Fruit fly (Drosophila melanogaster) whole organism, embryonic: ENCODE data around the gene RAF2.

Experiments used
- ATbp ChIP-seq: fragments of 200-800 bp; sonication (Bioruptor generic); optimal IDR thresholded peaks from 2 replicates; lab custom pipeline; 2017; ENCODE audit warnings: missing biosample characterization, mild to moderate bottlenecking, missing genetic modification characterization, missing genetic modification reagents
- Atf6 ChIP-seq: fragments of 200-800 bp; sonication (Bioruptor generic); IDR thresholded peaks from 2 replicates; pipeline ENCODE4 v1.3.6; 2022; ENCODE audit warnings: missing biosample characterization, missing genetic modification characterization
- Bgb ChIP-seq: fragments of 200-800 bp; sonication (Bioruptor generic); IDR thresholded peaks from 2 replicates; pipeline ENCODE4 v1.3.6; 2022; ENCODE audit warnings: missing biosample characterization, missing genetic modification characterization; ENCODE audit not compliant: partially characterized antibody
- CG10321 ChIP-seq: fragments of 200-800 bp; sonication (Bioruptor generic); IDR thresholded peaks from 2 replicates; pipeline ENCODE4 v1.3.6; 2022; ENCODE audit warnings: missing biosample characterization, missing genetic modification characterization
- CG11695 ChIP-seq: fragments of 200-800 bp; sonication (Bioruptor generic); IDR thresholded peaks from 3 replicates; pipeline ENCODE4 v1.3.6; 2022; ENCODE audit warnings: missing biosample characterization, missing genetic modification characterization
- CG13123 ChIP-seq: fragments of 200-800 bp; sonication (Bioruptor generic); optimal IDR thresholded peaks from 2 replicates; lab custom pipeline; 2016; ENCODE audit warnings: missing biosample characterization, missing genetic modification characterization
- CG13287 ChIP-seq: fragments of 200-800 bp; sonication (Bioruptor generic); IDR thresholded peaks from 2 replicates; pipeline ENCODE4 v1.3.6; 2022; ENCODE audit warnings: missing biosample characterization, missing genetic modification characterization; ENCODE audit not compliant: partially characterized antibody
- CG14860 ChIP-seq: fragments of 200-800 bp; sonication (Bioruptor generic); IDR thresholded peaks from 3 replicates; pipeline ENCODE4 v1.3.6; 2022; ENCODE audit warnings: missing biosample characterization, missing genetic modification characterization; ENCODE audit not compliant: partially characterized antibody
- CG1603 ChIP-seq: fragments of 200-800 bp; sonication (Bioruptor generic); optimal IDR thresholded peaks from 2 replicates; lab custom pipeline; 2019; ENCODE audit warnings: missing biosample characterization, mild to moderate bottlenecking, missing genetic modification characterization, moderate library complexity
- CG16815 ChIP-seq: fragments of 200-800 bp; sonication (Bioruptor generic); optimal IDR thresholded peaks from 3 replicates; lab custom pipeline; 2017; ENCODE audit warnings: missing biosample characterization, mild to moderate bottlenecking, missing genetic modification characterization
- CG17361 ChIP-seq: fragments of 200-800 bp; sonication (Bioruptor generic); IDR thresholded peaks from 3 replicates; pipeline ENCODE4 v1.3.6; 2022; ENCODE audit warnings: missing biosample characterization, missing genetic modification characterization
- CG17912 ChIP-seq: fragments of 200-800 bp; sonication (Bioruptor generic); optimal IDR thresholded peaks from 2 replicates; lab custom pipeline; 2018; ENCODE audit warnings: missing biosample characterization, mild to moderate bottlenecking, missing genetic modification characterization
- CG3281 ChIP-seq: fragments of 200-800 bp; sonication (Bioruptor generic); optimal IDR thresholded peaks from 3 replicates; lab custom pipeline; 2017; ENCODE audit warnings: missing biosample characterization, mild to moderate bottlenecking, missing genetic modification characterization
- CG34422 ChIP-seq: fragments of 200-800 bp; sonication (Bioruptor generic); IDR thresholded peaks from 3 replicates; pipeline ENCODE4 v1.3.6; 2022; ENCODE audit warnings: missing biosample characterization, missing genetic modification characterization
- CG4360 ChIP-seq: fragments of 200-800 bp; sonication (Bioruptor generic); IDR thresholded peaks from 2 replicates; pipeline ENCODE4 v1.3.6; 2022; ENCODE audit warnings: missing biosample characterization, missing genetic modification characterization
- CG43689 ChIP-seq: fragments of 200-800 bp; sonication (Bioruptor generic); IDR thresholded peaks from 2 replicates; pipeline ENCODE4 v1.3.6; 2022; ENCODE audit warnings: missing biosample characterization, missing genetic modification characterization
- CG6654 ChIP-seq: fragments of 200-800 bp; sonication (Bioruptor generic); optimal IDR thresholded peaks from 2 replicates; lab custom pipeline; 2017; ENCODE audit warnings: missing biosample characterization, mild to moderate bottlenecking, missing genetic modification characterization
- CG6791 ChIP-seq: fragments of 200-800 bp; sonication (Bioruptor generic); IDR thresholded peaks from 3 replicates; pipeline ENCODE4 v1.3.6; 2022; ENCODE audit warnings: missing biosample characterization, missing genetic modification characterization; ENCODE audit not compliant: partially characterized antibody
- CG7839 ChIP-seq: fragments of 200-800 bp; sonication (Bioruptor generic); optimal IDR thresholded peaks from 3 replicates; lab custom pipeline; 2018; ENCODE audit warnings: missing biosample characterization, mild to moderate bottlenecking, missing genetic modification characterization, moderate library complexity
- CG8281 ChIP-seq: fragments of 200-800 bp; sonication (Bioruptor generic); optimal IDR thresholded peaks from 2 replicates; lab custom pipeline; 2018; ENCODE audit warnings: missing biosample characterization, mild to moderate bottlenecking, missing genetic modification characterization, moderate library complexity
- Dek ChIP-seq: fragments of 200-800 bp; sonication (Bioruptor generic); optimal IDR thresholded peaks from 3 replicates; lab custom pipeline; 2019; ENCODE audit warnings: missing biosample characterization, mild to moderate bottlenecking, missing genetic modification characterization, moderate library complexity
- Dfd ChIP-seq, 2 experiments: fragments of >200 bp; optimal IDR thresholded peaks; 2 replicates each; lab custom pipeline; 2017; ENCODE audit warnings: missing biosample characterization in 2 of 2, missing genetic modification characterization in 2 of 2
- Dp ChIP-seq: fragments of 200-800 bp; sonication (Bioruptor generic); optimal IDR thresholded peaks from 2 replicates; lab custom pipeline; 2018; ENCODE audit warnings: missing biosample characterization, mild to moderate bottlenecking, missing genetic modification characterization, moderate library complexity
- Hr3 ChIP-seq: fragments of 200-800 bp; sonication (Bioruptor generic); optimal IDR thresholded peaks from 3 replicates; lab custom pipeline; 2016; ENCODE audit warnings: missing biosample characterization, missing genetic modification characterization
- Jarid2 ChIP-seq: fragments of 200-800 bp; sonication (Bioruptor generic); optimal IDR thresholded peaks from 3 replicates; lab custom pipeline; 2017; ENCODE audit warnings: mild to moderate bottlenecking, missing biosample characterization, missing genetic modification reagents, missing genetic modification characterization
- Mad ChIP-seq: fragments of 200-800 bp; sonication (Bioruptor generic); optimal IDR thresholded peaks from 2 replicates; lab custom pipeline; 2016; ENCODE audit warnings: missing biosample characterization, missing genetic modification characterization
- Med ChIP-seq: fragments of 200-800 bp; sonication (Bioruptor generic); peaks from one replicate; lab custom pipeline; 2016; ENCODE audit warnings: missing biosample characterization, missing genetic modification characterization, mild to moderate bottlenecking, inconsistent platforms, moderate library complexity
- Nf-YA ChIP-seq: fragments of 200-800 bp; sonication (Bioruptor generic); IDR thresholded peaks from 2 replicates; pipeline ENCODE4 v1.3.6; 2022; ENCODE audit warnings: missing biosample characterization, missing genetic modification characterization
- Opbp ChIP-seq: fragments of 200-800 bp; sonication (Bioruptor generic); IDR thresholded peaks from 3 replicates; pipeline ENCODE4 v1.3.6; 2022; ENCODE audit warnings: missing biosample characterization, missing genetic modification characterization; ENCODE audit not compliant: partially characterized antibody
- Scr ChIP-seq: fragments of 200-800 bp; sonication (Bioruptor generic); IDR thresholded peaks from 2 replicates; pipeline ENCODE4 v1.3.6; 2022; ENCODE audit warnings: missing biosample characterization, missing genetic modification characterization; ENCODE audit not compliant: partially characterized antibody
- Sox100B ChIP-seq: fragments of 200-800 bp; sonication (Bioruptor generic); optimal IDR thresholded peaks from 3 replicates; lab custom pipeline; 2018; ENCODE audit warnings: missing biosample characterization, mild to moderate bottlenecking, missing genetic modification characterization
- az2 ChIP-seq: fragments of 200-800 bp; sonication (Bioruptor generic); optimal IDR thresholded peaks from 3 replicates; lab custom pipeline; 2016; ENCODE audit warnings: missing biosample characterization, missing genetic modification characterization
- chinmo ChIP-seq: fragments of 200-800 bp; sonication (Bioruptor generic); IDR thresholded peaks from 4 replicates; pipeline ENCODE4 v1.3.6; 2022; ENCODE audit warnings: missing biosample characterization, missing genetic modification characterization; ENCODE audit not compliant: partially characterized antibody
- crp ChIP-seq, 2 experiments: fragments of 200-800 bp; sonication (Bioruptor generic); optimal IDR thresholded peaks; 2 replicates in 1 of 2; 3 replicates in 1 of 2; lab custom pipeline; 2017; ENCODE audit warnings: missing biosample characterization in 2 of 2, missing genetic modification characterization in 2 of 2, mild to moderate bottlenecking in 1 of 2, moderate library complexity in 1 of 2
- cwo ChIP-seq: fragments of 200-800 bp; sonication (Bioruptor generic); optimal IDR thresholded peaks from 3 replicates; lab custom pipeline; 2017; ENCODE audit warnings: missing biosample characterization, missing genetic modification characterization, mild to moderate bottlenecking, moderate library complexity, missing genetic modification reagents
- en ChIP-seq: fragments of 200-800 bp; sonication (Bioruptor generic); optimal IDR thresholded peaks from 2 replicates; lab custom pipeline; 2016; ENCODE audit warnings: missing biosample characterization, missing genetic modification characterization
- eve ChIP-seq, 2 experiments: fragments of >200 bp; optimal IDR thresholded peaks; 2 replicates each; lab custom pipeline; 2017; ENCODE audit warnings: missing biosample characterization in 2 of 2, missing genetic modification characterization in 2 of 2
- exex ChIP-seq: fragments of 200-800 bp; sonication (Bioruptor generic); optimal IDR thresholded peaks from 4 replicates; lab custom pipeline; 2018; ENCODE audit warnings: missing biosample characterization, mild to moderate bottlenecking, missing genetic modification characterization, moderate library complexity
- fd102C ChIP-seq: fragments of 200-800 bp; sonication (Bioruptor generic); optimal IDR thresholded peaks from 2 replicates; lab custom pipeline; 2018; ENCODE audit warnings: missing biosample characterization, mild to moderate bottlenecking, missing genetic modification characterization, moderate library complexity
- jigr1 ChIP-seq: fragments of 200-800 bp; sonication (Bioruptor generic); IDR thresholded peaks from 3 replicates; pipeline ENCODE4 v1.3.6; 2022; ENCODE audit warnings: missing biosample characterization, missing genetic modification characterization
- kni ChIP-seq: fragments of 200-800 bp; sonication (Bioruptor generic); optimal IDR thresholded peaks from 3 replicates; lab custom pipeline; 2017; ENCODE audit warnings: mild to moderate bottlenecking, missing biosample characterization, missing genetic modification reagents, missing genetic modification characterization
- ranshi ChIP-seq: fragments of 200-800 bp; sonication (Bioruptor generic); IDR thresholded peaks from 2 replicates; pipeline ENCODE4 v1.3.6; 2022; ENCODE audit warnings: missing biosample characterization, missing genetic modification characterization
- sug ChIP-seq: fragments of 200-800 bp; optimal IDR thresholded peaks from 2 replicates; lab custom pipeline; 2019; ENCODE audit warnings: missing biosample characterization, mild to moderate bottlenecking, missing genetic modification characterization, moderate library complexity
- tll ChIP-seq, 2 experiments: fragments of 200-800 bp in 1 of 2; fragments of >200 bp in 1 of 2; sonication (Bioruptor generic) in 1 of 2; optimal IDR thresholded peaks; 2 replicates each; lab custom pipeline; 2017 to 2019; ENCODE audit warnings: missing biosample characterization in 2 of 2, missing genetic modification characterization in 2 of 2, mild to moderate bottlenecking in 1 of 2, moderate library complexity in 1 of 2
- tx ChIP-seq: fragments of 200-800 bp; sonication (Bioruptor generic); optimal IDR thresholded peaks from 2 replicates; lab custom pipeline; 2016; ENCODE audit warnings: missing biosample characterization, missing genetic modification characterization
- unc-4 ChIP-seq: fragments of 200-800 bp; sonication (Bioruptor generic); IDR thresholded peaks from 2 replicates; pipeline ENCODE4 v1.3.6; 2022; ENCODE audit warnings: missing biosample characterization, missing genetic modification characterization; ENCODE audit not compliant: partially characterized antibody
- wek ChIP-seq: fragments of 200-800 bp; sonication (Bioruptor generic); optimal IDR thresholded peaks from 3 replicates; lab custom pipeline; 2018; ENCODE audit warnings: missing biosample characterization, mild to moderate bottlenecking, missing genetic modification characterization, moderate library complexity
- z ChIP-seq: fragments of 200-800 bp; sonication (Bioruptor generic); IDR thresholded peaks from 3 replicates; pipeline ENCODE4 v1.3.6; 2022; ENCODE audit warnings: missing biosample characterization, missing genetic modification characterization

The RAF2 gene

DNA sequence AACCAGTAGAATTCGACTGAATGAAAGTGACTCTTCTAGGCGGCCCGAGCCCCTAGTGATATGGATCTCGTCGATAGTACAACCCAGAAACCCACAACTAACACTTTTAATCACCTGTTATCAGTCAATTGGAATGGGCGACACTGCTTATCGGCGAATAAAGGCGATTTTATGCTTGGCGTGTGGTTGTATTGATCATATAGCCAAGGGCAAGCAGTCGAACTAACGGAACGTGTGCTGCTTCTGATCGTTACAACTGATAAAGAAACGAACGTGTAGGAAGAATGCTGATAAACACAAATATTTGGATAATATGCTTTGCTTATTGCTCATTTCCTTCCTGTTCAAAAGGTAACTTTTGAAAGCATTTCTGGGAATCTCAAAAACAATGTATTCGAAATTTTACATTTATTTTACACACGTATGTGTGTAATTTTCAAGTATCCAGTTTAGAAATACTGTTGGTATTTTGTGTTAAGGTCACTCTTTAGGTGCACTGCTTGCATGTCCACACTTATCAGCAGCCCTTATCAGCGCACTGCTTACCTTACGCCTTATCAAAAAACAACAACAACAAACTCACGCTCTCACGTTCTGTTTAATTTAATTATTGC, 4.8 kb upstream of the RAF2 start, which contains the start of gene Agpat4 (continued):
- TF ChIP-seq Dp (GFP tag; lab: Kevin White, UChicago) (peak; percentile 48), tx (GFP tag; lab: Kevin White, UChicago) (no peak), CG6654 (GFP tag; lab: Kevin White, UChicago) (no peak), CG17361 (no peak; the same call in 2 of the 3 replicates), CG16815 (GFP tag; lab: Kevin White, UChicago) (no peak), eve (GFP tag; optimal IDR thresholded peaks at IDR 0.05; lab: Kevin White, UChicago) (no peak), CG1603 (tag; lab: Kevin White, UChicago) (peak; percentile 37), crp (GFP tag; optimal IDR thresholded peaks at IDR 0.05; lab: Kevin White, UChicago) (peak in 1 of 2 experiments; percentile 74), Sox100B (GFP tag; lab: Kevin White, UChicago) (no peak), ranshi (GFP tag; lab: Robert Waterston, UW) (no peak), CG8281 (tag; lab: Kevin White, UChicago) (no peak), cwo (GFP tag; lab: Kevin White, UChicago) (peak; percentile 85), chinmo (GFP tag; lab: Robert Waterston, UW) (0 out of 4 replicates have a peak, but pooled peaks have one; percentile 39), CG10321 (GFP tag; lab: Robert Waterston, UW) (no peak), CG6791 (no peak), kni (peak; percentile 14), Opbp (GFP tag; lab: Robert Waterston, UW) (peak; percentile 35; the same call in 1 of the 3 replicates), CG11695 (GFP tag; lab: Robert Waterston, UW) (no peak), Bgb (GFP tag; lab: Robert Waterston, UW) (peak; percentile 50), CG34422 (peak; percentile 68; the same call in 1 of the 3 replicates), Scr (GFP tag; lab: Robert Waterston, UW) (peak; percentile 32), z (no peak), jigr1 (GFP tag; lab: Robert Waterston, UW) (no peak), CG17912 (GFP tag; lab: Kevin White, UChicago) (no peak), Jarid2 (no peak), CG43689 (GFP tag; lab: Robert Waterston, UW) (no peak), CG13123 (GFP tag; lab: Kevin White, UChicago) (no peak), en (no peak), CG7839 (tag; lab: Kevin White, UChicago) (no peak), az2 (no peak), Dek (tag; lab: Kevin White, UChicago) (peak; percentile 28), CG3281 (GFP tag; lab: Kevin White, UChicago) (no peak), CG13287 (GFP tag; lab: Robert Waterston, UW) (no peak; the same call in none of the 2 replicates), CG4360 (GFP tag; lab: Robert Waterston, UW) (peak; percentile 99), Nf-YA (GFP tag; lab: Robert Waterston, UW) (no peak), Med (GFP tag; lab: Kevin White, UChicago) (peak; percentile 2), Mad (GFP tag; lab: Kevin White, UChicago) (no peak), ATbp (GFP tag; lab: Kevin White, UChicago) (no peak), wek (GFP tag; lab: Kevin White, UChicago) (peak; percentile 89), sug (tag; lab: Kevin White, UChicago) (peak; percentile 99), exex (tag; lab: Kevin White, UChicago) (peak; percentile 88), Atf6 (0 out of 2 replicates have a peak, but pooled peaks have one; percentile 6), CG14860 (GFP tag; lab: Robert Waterston, UW) (no peak), tll (GFP tag; optimal IDR thresholded peaks at IDR 0.05; lab: Kevin White, UChicago) (peak in 1 of 2 experiments; percentile 40), unc-4 (no peak), Dfd (GFP tag; optimal IDR thresholded peaks at IDR 0.05; lab: Kevin White, UChicago) (peak in 1 of 2 experiments; percentile 80), fd102C (no peak), Hr3 (no peak)
